Fruit fly (Drosophila melanogaster) whole organism: ENCODE measurements around the gene CG18088.

Experiments
- Dll ChIP-seq: fragments of >200 bp; optimal IDR thresholded peaks from 2 replicates; lab custom pipeline; 2017
- EcR ChIP-seq, 2 experiments: fragments of >200 bp; optimal IDR thresholded peaks; 2 replicates each; lab custom pipeline; 2017; ENCODE audit warnings: missing biosample characterization in 2 of 2, missing genetic modification characterization in 2 of 2, missing genetic modification reagents in 2 of 2
- pan ChIP-seq: fragments of >200 bp; optimal IDR thresholded peaks from 2 replicates; lab custom pipeline; 2017
- psq ChIP-seq: fragments of >200 bp; optimal IDR thresholded peaks from 2 replicates; lab custom pipeline; 2017
- usp ChIP-seq: fragments of >200 bp; optimal IDR thresholded peaks from 2 replicates; lab custom pipeline; 2017; ENCODE audit warnings: missing biosample characterization, missing genetic modification characterization, mixed read lengths

DNA sequence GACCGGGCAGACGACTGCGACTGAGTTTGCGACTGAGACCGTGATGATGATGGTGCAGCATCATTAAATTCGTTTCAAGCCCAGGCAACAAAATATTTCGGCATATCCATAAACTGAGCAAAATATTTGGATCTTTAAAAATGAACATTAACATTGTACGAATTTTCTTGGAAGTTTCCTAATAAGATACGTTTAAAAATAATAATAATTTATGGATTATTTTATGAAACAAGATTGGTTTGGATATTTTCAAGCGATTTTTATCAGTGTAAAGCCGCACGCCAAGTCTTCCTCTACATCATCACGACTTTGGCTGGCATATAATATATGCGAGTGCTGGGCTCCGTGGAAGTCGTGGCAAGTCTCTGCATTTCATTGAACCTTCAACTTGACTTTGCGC is 47.0 kb upstream of the CG18088 start:
- TF ChIP-seq psq (lab: Kevin White, UChicago) (no peak), EcR (GFP tag; optimal IDR thresholded peaks at IDR 0.05; lab: Kevin White, UChicago) (no peak), pan (no peak), usp (GFP tag; lab: Kevin White, UChicago) (no peak), Dll (lab: Kevin White, UChicago) (no peak)
